Worm (Caenorhabditis elegans) whole organism, late embryonic: ENCODE results near the gene snr-4.

Experiments used
- C38D4.7 ChIP-seq: fragments of 200-800 bp; sonication (Bioruptor generic); optimal IDR thresholded peaks from 2 replicates; lab custom pipeline; 2018; ENCODE audit warnings: mild to moderate bottlenecking, missing genetic modification characterization, moderate library complexity, missing compliant biosample characterization
- F13H6.1 ChIP-seq: sonication (generic microtip); optimal IDR thresholded peaks from 2 replicates; lab custom pipeline; 2016; ENCODE audit warnings: missing genetic modification characterization, missing compliant biosample characterization
- K09A11.1 ChIP-seq: sonication (generic microtip); optimal IDR thresholded peaks from 2 replicates; lab custom pipeline; 2017; ENCODE audit warnings: antibody characterized with exemption, mild to moderate bottlenecking, missing genetic modification characterization, missing compliant biosample characterization; ENCODE audit not compliant: insufficient read depth
- T23F11.4 ChIP-seq: fragments of 200-800 bp; sonication (Bioruptor generic); optimal IDR thresholded peaks from 2 replicates; lab custom pipeline; 2018; ENCODE audit warnings: mild to moderate bottlenecking, missing genetic modification characterization, missing compliant biosample characterization
- Y22D7AL.16 ChIP-seq: sonication (generic microtip); optimal IDR thresholded peaks from 2 replicates; lab custom pipeline; 2016; ENCODE audit warnings: missing genetic modification characterization, missing compliant biosample characterization
- ceh-2 ChIP-seq: sonication (generic microtip); optimal IDR thresholded peaks from 2 replicates; lab custom pipeline; 2016; ENCODE audit warnings: missing genotype, missing genetic modification characterization, missing compliant biosample characterization
- ceh-22 ChIP-seq: sonication (generic microtip); optimal IDR thresholded peaks from 2 replicates; lab custom pipeline; 2017; ENCODE audit warnings: missing biosample characterization, missing genetic modification characterization
- ceh-31 ChIP-seq: sonication (generic microtip); optimal IDR thresholded peaks from 2 replicates; lab custom pipeline; 2016; ENCODE audit warnings: missing genetic modification characterization, missing compliant biosample characterization
- ceh-34 ChIP-seq: sonication (generic microtip); optimal IDR thresholded peaks from 2 replicates; lab custom pipeline; 2016; ENCODE audit warnings: mild to moderate bottlenecking, missing genetic modification characterization, missing compliant biosample characterization
- ceh-45 ChIP-seq: fragments of 200-800 bp; sonication (Bioruptor generic); IDR thresholded peaks from 2 replicates; pipeline ENCODE4 v1.3.6; 2022; ENCODE audit warnings: missing genetic modification reagents, missing genetic modification characterization, missing compliant biosample characterization
- ceh-48 ChIP-seq: sonication (generic microtip); optimal IDR thresholded peaks from 2 replicates; lab custom pipeline; 2016; ENCODE audit warnings: missing genetic modification characterization, inconsistent platforms, missing compliant biosample characterization
- ceh-6 ChIP-seq: fragments of 200-800 bp; sonication (Bioruptor generic); optimal IDR thresholded peaks from 2 replicates; lab custom pipeline; 2018; ENCODE audit warnings: mild to moderate bottlenecking, missing genetic modification characterization, missing compliant biosample characterization
- ceh-9 ChIP-seq: sonication (generic microtip); optimal IDR thresholded peaks from 2 replicates; lab custom pipeline; 2016; ENCODE audit warnings: mild to moderate bottlenecking, missing genetic modification characterization, inconsistent platforms, missing compliant biosample characterization
- dmd-4 ChIP-seq: sonication (generic microtip); optimal IDR thresholded peaks from 2 replicates; lab custom pipeline; 2016; ENCODE audit warnings: borderline replicate concordance, missing genetic modification characterization, missing compliant biosample characterization
- elt-2 ChIP-seq: sonication (generic microtip); optimal IDR thresholded peaks from 2 replicates; lab custom pipeline; 2016; ENCODE audit warnings: missing genetic modification reagents, missing genetic modification characterization, missing compliant biosample characterization
- elt-4 ChIP-seq: sonication (generic microtip); optimal IDR thresholded peaks from 2 replicates; lab custom pipeline; 2016; ENCODE audit warnings: missing genetic modification characterization, missing compliant biosample characterization
- fax-1 ChIP-seq: sonication (generic microtip); optimal IDR thresholded peaks from 2 replicates; lab custom pipeline; 2016; ENCODE audit warnings: missing genotype, missing genetic modification characterization, missing compliant biosample characterization
- hlh-13 ChIP-seq: fragments of 200-800 bp; sonication (Bioruptor generic); optimal IDR thresholded peaks from 2 replicates; lab custom pipeline; 2018; ENCODE audit warnings: mild to moderate bottlenecking, missing genetic modification characterization, missing compliant biosample characterization
- hlh-15 ChIP-seq: sonication (generic microtip); optimal IDR thresholded peaks from 2 replicates; lab custom pipeline; 2016; ENCODE audit warnings: missing genetic modification characterization, missing compliant biosample characterization
- hlh-30 ChIP-seq: sonication (generic microtip); optimal IDR thresholded peaks from 2 replicates; lab custom pipeline; 2017; ENCODE audit warnings: antibody characterized with exemption, missing genetic modification characterization, missing compliant biosample characterization; ENCODE audit not compliant: insufficient read depth
- hlh-8 ChIP-seq: sonication (generic microtip); optimal IDR thresholded peaks from 2 replicates; lab custom pipeline; 2016; ENCODE audit warnings: missing genotype, missing genetic modification characterization, missing compliant biosample characterization
- lim-6 ChIP-seq: sonication (generic microtip); optimal IDR thresholded peaks from 2 replicates; lab custom pipeline; 2016; ENCODE audit warnings: missing genetic modification characterization, missing compliant biosample characterization
- lin-11 ChIP-seq: fragments of 200-800 bp; sonication (Bioruptor generic); optimal IDR thresholded peaks from 2 replicates; lab custom pipeline; 2018; ENCODE audit warnings: mild to moderate bottlenecking, missing genetic modification characterization, missing compliant biosample characterization
- madf-2 ChIP-seq: sonication (generic microtip); optimal IDR thresholded peaks from 2 replicates; lab custom pipeline; 2017; ENCODE audit warnings: missing genetic modification characterization, missing compliant biosample characterization
- mec-3 ChIP-seq: sonication (generic microtip); optimal IDR thresholded peaks from 2 replicates; lab custom pipeline; 2016; ENCODE audit warnings: borderline replicate concordance, missing genetic modification characterization, missing compliant biosample characterization
- nfya-1 ChIP-seq: sonication (generic microtip); optimal IDR thresholded peaks from 2 replicates; lab custom pipeline; 2017; ENCODE audit warnings: missing genetic modification characterization, mild to moderate bottlenecking, missing compliant biosample characterization, antibody characterized with exemption, moderate library complexity
- nhr-232 ChIP-seq: sonication (generic microtip); optimal IDR thresholded peaks from 2 replicates; lab custom pipeline; 2016; ENCODE audit warnings: missing genetic modification characterization, missing compliant biosample characterization
- pag-3 ChIP-seq: sonication (generic microtip); optimal IDR thresholded peaks from 2 replicates; lab custom pipeline; 2016; ENCODE audit warnings: missing compliant biosample characterization, missing genetic modification characterization, borderline replicate concordance
- pat-9 ChIP-seq: fragments of 200-800 bp; sonication (Bioruptor generic); optimal IDR thresholded peaks from 2 replicates; lab custom pipeline; 2018; ENCODE audit warnings: mild to moderate bottlenecking, missing genetic modification characterization, moderate library complexity, missing compliant biosample characterization
- pax-1 ChIP-seq: fragments of 150-350 bp; optimal IDR thresholded peaks from 2 replicates; lab custom pipeline; 2014; ENCODE audit warnings: missing biosample characterization, missing genetic modification characterization
- pha-4 ChIP-seq: fragments of 150-350 bp; optimal IDR thresholded peaks from 2 replicates; lab custom pipeline; 2018; ENCODE audit warnings: missing biosample characterization, missing genetic modification reagents, missing genetic modification characterization
- ref-2 ChIP-seq: sonication (generic microtip); optimal IDR thresholded peaks from 2 replicates; lab custom pipeline; 2016; ENCODE audit warnings: missing genetic modification characterization, missing compliant biosample characterization
- rnt-1 ChIP-seq: sonication (generic microtip); optimal IDR thresholded peaks from 2 replicates; lab custom pipeline; 2016; ENCODE audit warnings: missing genetic modification characterization, missing compliant biosample characterization
- sdc-2 ChIP-seq: sonication (generic microtip); optimal IDR thresholded peaks from 2 replicates; lab custom pipeline; 2016; ENCODE audit warnings: missing genotype, missing genetic modification characterization, missing compliant biosample characterization
- sox-4 ChIP-seq: sonication (generic microtip); optimal IDR thresholded peaks from 2 replicates; lab custom pipeline; 2017; ENCODE audit warnings: mild to moderate bottlenecking, missing genetic modification characterization, inconsistent platforms, missing compliant biosample characterization
- tbx-2 ChIP-seq: sonication (generic microtip); optimal IDR thresholded peaks from 2 replicates; lab custom pipeline; 2016; ENCODE audit warnings: missing genetic modification characterization, missing compliant biosample characterization
- tbx-7 ChIP-seq: sonication (generic microtip); optimal IDR thresholded peaks from 2 replicates; lab custom pipeline; 2016; ENCODE audit warnings: missing genotype, missing genetic modification characterization, missing compliant biosample characterization
- unc-3 ChIP-seq, 2 experiments: fragments of 200-800 bp in 1 of 2; sonication (Bioruptor generic) in 1 of 2; sonication (generic microtip) in 1 of 2; conservative IDR thresholded peaks in 1 of 2; optimal IDR thresholded peaks in 1 of 2; 2 replicates each; pipeline versions ENCODE4 v1.3.6 to Lab custom; 2016 to 2022; ENCODE audit warnings: missing compliant biosample characterization in 2 of 2, missing genetic modification characterization in 2 of 2, missing genetic modification reagents in 1 of 2
- unc-42 ChIP-seq: sonication (generic microtip); optimal IDR thresholded peaks from 2 replicates; lab custom pipeline; 2016; ENCODE audit warnings: missing genotype, missing genetic modification characterization, missing compliant biosample characterization
- zip-5 ChIP-seq: sonication (generic microtip); optimal IDR thresholded peaks from 2 replicates; lab custom pipeline; 2016; ENCODE audit warnings: missing genetic modification characterization, missing compliant biosample characterization

The snr-4 gene

DNA sequence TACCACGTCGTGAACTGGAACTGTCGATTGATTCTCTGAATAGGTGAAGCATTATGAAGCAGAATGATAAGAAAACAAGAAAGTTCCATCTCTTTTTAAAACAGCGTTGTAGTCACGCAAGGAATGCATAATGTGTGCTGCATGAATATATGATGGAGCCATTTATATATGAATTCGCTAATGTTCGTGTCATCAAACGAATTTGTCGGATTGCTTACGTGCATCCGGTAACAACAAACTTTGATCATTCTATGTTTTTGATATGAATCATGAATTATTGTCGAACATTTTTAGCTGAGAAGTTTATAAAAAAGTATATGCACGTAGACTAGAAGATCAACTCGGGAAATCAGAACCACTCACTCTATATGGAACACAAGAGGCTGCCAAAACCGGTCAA, 17.9 kb upstream of the snr-4 start:
- TF ChIP-seq ref-2 (tag; lab: Kevin White, UChicago): no peak
- TF ChIP-seq sox-4: no peak
- TF ChIP-seq zip-5 (tag; lab: Kevin White, UChicago): no peak
- no peak for TF ChIP-seq ceh-2 (tag; lab: Kevin White, UChicago)
- no peak for TF ChIP-seq T23F11.4 (GFP tag; lab: Kevin White, UChicago)
- TF ChIP-seq elt-4 (tag; lab: Kevin White, UChicago): no peak
- no peak for TF ChIP-seq C38D4.7 (GFP tag; lab: Kevin White, UChicago)
- no peak for TF ChIP-seq rnt-1 (tag; lab: Kevin White, UChicago)
- TF ChIP-seq tbx-7 (tag; lab: Kevin White, UChicago): no peak
- TF ChIP-seq unc-3 (GFP tag; conservative IDR thresholded peaks at IDR 0.05; lab: Robert Waterston, UW): no peak
- no peak for TF ChIP-seq unc-3 (tag; optimal IDR thresholded peaks at IDR 0.05; lab: Kevin White, UChicago)
- TF ChIP-seq lim-6 (tag; lab: Kevin White, UChicago): no peak
- no peak for TF ChIP-seq hlh-13 (GFP tag; lab: Kevin White, UChicago)
- TF ChIP-seq hlh-8: no peak
- no peak for TF ChIP-seq hlh-30 (tag; lab: Kevin White, UChicago)
- no peak for TF ChIP-seq ceh-6 (GFP tag; lab: Kevin White, UChicago)
- no peak for TF ChIP-seq pag-3 (tag; lab: Kevin White, UChicago)

DNA sequence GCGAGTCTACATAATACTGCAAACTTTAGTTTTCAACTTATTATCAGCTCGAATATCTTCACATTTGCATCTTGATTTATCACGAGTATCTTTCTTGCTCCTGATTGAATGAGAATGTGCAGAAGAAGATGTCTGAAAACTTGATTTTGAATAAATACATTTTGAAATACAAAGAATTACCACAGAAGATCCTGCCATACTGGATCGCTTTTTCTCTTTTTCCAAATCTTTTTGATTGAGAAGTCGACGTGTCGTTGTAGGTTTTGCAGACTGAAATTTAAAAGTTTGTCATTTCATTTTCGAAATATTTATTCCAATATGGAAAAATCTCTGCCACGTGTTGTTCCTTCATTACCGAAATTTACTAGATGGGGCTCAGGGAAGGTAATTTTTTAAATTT, 16.3 kb upstream of the snr-4 start, which contains the start of gene C52E4.12:
C52E4.12 (plus strand) TSS at position 301 of the 400 bp plus-strand sequence.
- TF ChIP-seq sdc-2 (tag; lab: Kevin White, UChicago) (no peak), ceh-48 (tag; lab: Kevin White, UChicago) (no peak), madf-2 (tag; lab: Kevin White, UChicago) (no peak), ceh-45 (GFP tag; lab: Robert Waterston, UW) (no peak)
- TF ChIP-seq, all 69 proteins: peak for 0

DNA sequence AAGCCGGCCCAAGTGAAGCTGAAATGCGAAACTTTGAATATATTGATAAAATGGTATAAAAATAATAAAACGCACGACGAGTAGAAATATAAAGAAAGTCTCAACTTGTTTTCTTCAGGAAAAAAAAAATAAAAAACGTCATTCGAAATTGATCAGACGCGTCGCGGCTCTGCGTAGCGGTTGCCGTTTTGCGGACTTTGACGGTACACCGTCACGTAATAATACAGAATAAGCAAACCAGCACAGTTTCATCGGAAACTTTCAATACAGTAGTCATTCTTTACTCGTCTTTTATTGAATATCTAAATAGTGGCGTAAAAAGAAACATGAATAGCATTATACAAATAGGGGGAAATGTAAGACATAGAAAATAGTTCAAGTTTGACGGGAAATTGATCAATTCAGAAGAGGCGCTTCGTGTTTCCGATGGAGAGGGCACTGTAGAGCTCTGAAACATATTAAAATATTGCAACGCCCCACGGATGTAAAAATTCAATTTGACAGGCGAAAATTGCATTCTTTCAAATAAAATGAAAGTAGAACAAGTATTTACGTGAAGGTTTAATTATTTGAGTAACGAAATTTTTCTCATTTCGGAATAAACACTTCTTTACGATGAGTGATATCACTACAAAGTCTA, 14.3 kb upstream of the snr-4 start, which contains the start of the genes cyl-1 and C52E4.7:
cyl-1 (minus strand) TSS at position 18 of the 640 bp plus-strand sequence.
C52E4.7 (plus strand) TSS at position 590 of the 640 bp plus-strand sequence.
- TF ChIP-seq ceh-22 (tag; lab: Kevin White, UChicago) (no peak), nfya-1 (peak; percentile 32), ceh-31 (tag; lab: Kevin White, UChicago) (peak; percentile 5), pat-9 (no peak), T23F11.4 (GFP tag; lab: Kevin White, UChicago) (no peak), sdc-2 (tag; lab: Kevin White, UChicago) (peak; percentile 1), elt-2 (tag; lab: Kevin White, UChicago) (no peak), pha-4 (no peak), ceh-34 (peak; percentile 9), tbx-2 (tag; lab: Kevin White, UChicago) (peak; percentile 17), hlh-13 (GFP tag; lab: Kevin White, UChicago) (no peak)

DNA sequence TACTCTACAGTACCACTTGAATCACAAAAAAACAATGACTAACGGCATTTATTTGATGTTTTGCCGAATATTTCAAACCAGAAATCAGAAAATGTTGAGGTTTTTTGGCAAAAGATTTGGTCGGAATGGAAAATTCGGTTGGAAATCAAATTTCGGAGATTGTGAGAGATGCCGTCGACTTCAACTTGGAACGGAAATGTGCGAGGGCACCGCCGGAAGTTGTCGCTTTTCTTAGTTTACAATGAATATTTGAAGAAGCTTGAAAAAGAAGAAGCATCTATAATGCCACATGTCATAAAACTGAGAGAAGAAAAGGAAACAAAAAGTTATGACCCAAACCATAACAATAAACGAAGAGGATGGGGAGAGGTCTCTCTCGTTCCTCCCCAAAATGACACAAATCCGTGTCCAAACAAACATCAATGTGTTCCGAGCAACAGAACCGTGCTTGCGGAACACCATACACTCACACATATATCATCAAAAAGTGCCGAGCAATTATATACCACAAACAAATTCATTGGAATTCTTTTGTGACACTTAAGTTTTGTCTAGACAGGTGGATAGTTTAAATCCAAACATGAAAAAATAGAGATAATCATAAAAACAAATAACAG, 11.1 kb upstream of the snr-4 start:
- no peak for TF ChIP-seq dmd-4
- peak; percentile 55 for TF ChIP-seq unc-42 (tag; lab: Kevin White, UChicago)

DNA sequence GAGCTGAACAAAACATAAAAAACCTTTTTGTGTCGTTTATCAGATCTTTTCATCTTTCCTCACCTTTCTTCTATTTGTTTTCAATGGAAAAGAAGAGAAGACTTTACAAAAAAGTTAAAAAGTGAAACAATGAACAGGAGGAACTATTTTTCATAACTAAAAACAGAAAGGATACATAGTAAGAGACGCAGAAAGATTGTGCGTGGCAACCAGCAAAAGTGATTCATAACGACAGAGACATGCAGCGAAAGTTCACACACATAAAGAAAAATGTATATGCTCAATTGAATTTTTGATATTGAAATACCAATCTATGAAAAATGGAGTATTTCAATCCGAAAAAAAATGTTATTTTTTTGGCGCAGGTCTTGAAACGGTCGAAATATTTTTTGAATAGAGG, 10.3 kb upstream of the snr-4 start:
- TF ChIP-seq mec-3 (tag; lab: Kevin White, UChicago): no peak
- no peak for TF ChIP-seq ceh-48 (tag; lab: Kevin White, UChicago)
- no peak for TF ChIP-seq nhr-232 (tag; lab: Kevin White, UChicago)
- no peak for TF ChIP-seq elt-2 (tag; lab: Kevin White, UChicago)
- TF ChIP-seq madf-2 (tag; lab: Kevin White, UChicago): no peak
- TF ChIP-seq tbx-7 (tag; lab: Kevin White, UChicago): no peak
- TF ChIP-seq ceh-9 (tag; lab: Kevin White, UChicago): no peak
- TF ChIP-seq hlh-15 (tag; lab: Kevin White, UChicago): no peak
- TF ChIP-seq F13H6.1 (tag; lab: Kevin White, UChicago): no peak
- no peak for TF ChIP-seq K09A11.1 (tag; lab: Kevin White, UChicago)
- no peak for TF ChIP-seq T23F11.4 (GFP tag; lab: Kevin White, UChicago)
- TF ChIP-seq sox-4: no peak
- TF ChIP-seq fax-1 (tag; lab: Kevin White, UChicago): no peak
- no peak for TF ChIP-seq Y22D7AL.16 (tag; lab: Kevin White, UChicago)
- TF ChIP-seq pax-1 (tag; lab: Kevin White, UChicago): no peak
- no peak for TF ChIP-seq unc-42 (tag; lab: Kevin White, UChicago)
- TF ChIP-seq hlh-13 (GFP tag; lab: Kevin White, UChicago): no peak
- TF ChIP-seq lin-11: no peak
